Worm (Caenorhabditis elegans) whole organism, L2 larva: ENCODE measurements around the gene srlf-30.

ENCODE experiments used
- R02D3.7 ChIP-seq: fragments of 150-350 bp; optimal IDR thresholded peaks from 2 replicates; lab custom pipeline; 2014; ENCODE audit warnings: missing biosample characterization, missing genetic modification characterization
- Y55F3AM.14 ChIP-seq: fragments of 200-800 bp; sonication (Bioruptor generic); optimal IDR thresholded peaks from 2 replicates; lab custom pipeline; 2018; ENCODE audit warnings: mild to moderate bottlenecking, missing genetic modification characterization, missing compliant biosample characterization
- ZK546.5 ChIP-seq: sonication (generic microtip); optimal IDR thresholded peaks from 2 replicates; lab custom pipeline; 2017; ENCODE audit warnings: missing biosample characterization, missing genetic modification characterization
- alr-1 ChIP-seq: fragments of 150-350 bp; optimal IDR thresholded peaks from 2 replicates; lab custom pipeline; 2014; ENCODE audit warnings: missing biosample characterization, missing genetic modification characterization
- aly-2 ChIP-seq: fragments of 150-350 bp; optimal IDR thresholded peaks from 2 replicates; lab custom pipeline; 2014; ENCODE audit warnings: missing biosample characterization, missing genetic modification characterization
- ama-1 ChIP-seq: fragments of 150-350 bp; optimal IDR thresholded peaks from 2 replicates; lab custom pipeline; 2018; ENCODE audit warnings: inconsistent platforms
- blmp-1 ChIP-seq: sonication (generic microtip); optimal IDR thresholded peaks from 2 replicates; lab custom pipeline; 2017; ENCODE audit warnings: missing genetic modification characterization, mild to moderate bottlenecking, missing compliant biosample characterization, antibody characterized with exemption, moderate library complexity; ENCODE audit not compliant: insufficient read depth
- crh-2 ChIP-seq: sonication (generic microtip); optimal IDR thresholded peaks from 2 replicates; lab custom pipeline; 2017; ENCODE audit warnings: missing biosample characterization, missing genetic modification characterization
- egl-27 ChIP-seq: sonication (generic microtip); optimal IDR thresholded peaks from 3 replicates; lab custom pipeline; 2017; ENCODE audit warnings: missing biosample characterization, missing genetic modification reagents, missing genetic modification characterization
- elt-1 ChIP-seq: fragments of 150-350 bp; optimal IDR thresholded peaks from 2 replicates; lab custom pipeline; 2014; ENCODE audit warnings: missing biosample characterization, missing genetic modification characterization
- elt-3 ChIP-seq: sonication (generic microtip); optimal IDR thresholded peaks from 2 replicates; lab custom pipeline; 2017; ENCODE audit warnings: missing biosample characterization, missing genetic modification characterization
- gmeb-1 ChIP-seq: fragments of 150-350 bp; optimal IDR thresholded peaks from 2 replicates; lab custom pipeline; 2014; ENCODE audit warnings: missing biosample characterization, missing genetic modification characterization
- lin-11 ChIP-seq: fragments of 150-350 bp; sonication (generic microtip); optimal IDR thresholded peaks from 2 replicates; lab custom pipeline; 2014; ENCODE audit warnings: missing biosample characterization, missing genetic modification characterization, inconsistent platforms, mixed read lengths
- lin-13 ChIP-seq: fragments of 150-350 bp; optimal IDR thresholded peaks from 2 replicates; lab custom pipeline; 2014; ENCODE audit warnings: missing biosample characterization, missing genetic modification reagents, missing genetic modification characterization
- lsy-2 ChIP-seq, 2 experiments: fragments of 150-350 bp in 1 of 2; sonication (generic microtip) in 1 of 2; optimal IDR thresholded peaks; 2 replicates each; lab custom pipeline; 2014 to 2017; ENCODE audit warnings: missing biosample characterization in 2 of 2, missing genetic modification characterization in 2 of 2
- mbf-1 ChIP-seq: sonication (generic microtip); optimal IDR thresholded peaks from 2 replicates; lab custom pipeline; 2017; ENCODE audit warnings: missing biosample characterization, missing genetic modification characterization
- mdl-1 ChIP-seq, 2 experiments: fragments of 150-350 bp in 1 of 2; sonication (generic microtip) in 1 of 2; optimal IDR thresholded peaks; 2 replicates each; lab custom pipeline; 2017; ENCODE audit warnings: missing biosample characterization in 2 of 2, missing genetic modification characterization in 2 of 2
- nhr-11 ChIP-seq: fragments of 150-350 bp; optimal IDR thresholded peaks from 2 replicates; lab custom pipeline; 2014; ENCODE audit warnings: missing biosample characterization, missing genetic modification characterization
- nhr-129 ChIP-seq: fragments of 150-350 bp; optimal IDR thresholded peaks from 2 replicates; lab custom pipeline; 2014; ENCODE audit warnings: missing biosample characterization, missing genetic modification characterization
- nhr-21 ChIP-seq: fragments of 150-350 bp; optimal IDR thresholded peaks from 2 replicates; lab custom pipeline; 2014; ENCODE audit warnings: missing biosample characterization, missing genetic modification characterization
- nhr-23 ChIP-seq: fragments of 150-350 bp; optimal IDR thresholded peaks from 2 replicates; lab custom pipeline; 2014; ENCODE audit warnings: missing biosample characterization, missing genetic modification reagents, missing genetic modification characterization
- nhr-237 ChIP-seq: fragments of 150-350 bp; optimal IDR thresholded peaks from 2 replicates; lab custom pipeline; 2014; ENCODE audit warnings: missing biosample characterization, missing genetic modification characterization
- nhr-25 ChIP-seq: fragments of 150-350 bp; sonication (generic microtip); optimal IDR thresholded peaks from 3 replicates; lab custom pipeline; 2014; ENCODE audit warnings: missing biosample characterization, missing genetic modification characterization
- nhr-77 ChIP-seq: fragments of 150-350 bp; optimal IDR thresholded peaks from 2 replicates; lab custom pipeline; 2014; ENCODE audit warnings: missing biosample characterization, missing genetic modification characterization
- peb-1 ChIP-seq: fragments of 150-350 bp; optimal IDR thresholded peaks from 2 replicates; lab custom pipeline; 2014; ENCODE audit warnings: missing biosample characterization, missing genetic modification characterization
- sem-4 ChIP-seq: fragments of 150-350 bp; optimal IDR thresholded peaks from 2 replicates; lab custom pipeline; 2014; ENCODE audit warnings: missing biosample characterization, missing genetic modification reagents, missing genetic modification characterization
- skn-1 ChIP-seq: sonication (generic microtip); optimal IDR thresholded peaks from 2 replicates; lab custom pipeline; 2017; ENCODE audit warnings: missing biosample characterization, missing genetic modification characterization
- sma-3 ChIP-seq: sonication (generic microtip); optimal IDR thresholded peaks from 2 replicates; lab custom pipeline; 2016; ENCODE audit warnings: missing genetic modification reagents, missing genetic modification characterization, missing compliant biosample characterization
- unc-39 ChIP-seq: fragments of 150-350 bp; optimal IDR thresholded peaks from 2 replicates; lab custom pipeline; 2014; ENCODE audit warnings: missing biosample characterization, missing genetic modification characterization
- unc-55 ChIP-seq: fragments of 150-350 bp; sonication (generic microtip); optimal IDR thresholded peaks from 3 replicates; lab custom pipeline; 2014; ENCODE audit warnings: missing biosample characterization, missing genetic modification reagents, missing genetic modification characterization
- zag-1 ChIP-seq: fragments of 150-350 bp; optimal IDR thresholded peaks from 2 replicates; lab custom pipeline; 2014; ENCODE audit warnings: missing biosample characterization, missing genetic modification characterization
- ztf-4 ChIP-seq: fragments of 150-350 bp; optimal IDR thresholded peaks from 2 replicates; lab custom pipeline; 2014; ENCODE audit warnings: missing biosample characterization, missing genetic modification characterization

Gene srlf-30

ce11 chrIV:10889820-10890462 is 10.2 kb upstream of the srlf-30 start, which contains the start of gene F13E9.15:
Gene F13E9.15 (minus strand): TSS chrIV:10889870.
- no peak for TF ChIP-seq ama-1 (lab: Kevin White, UChicago)
- TF ChIP-seq nhr-129 (tag; lab: Kevin White, UChicago): no peak

ce11 chrIV:10891993-10892392 is 8.2 kb upstream of the srlf-30 start, which contains the start of gene srlf-12:
Gene srlf-12 (minus strand): TSS chrIV:10892093.
- no peak for TF ChIP-seq blmp-1

ce11 chrIV:10894255-10894654 is 5.9 kb upstream of the srlf-30 start, which contains the start of gene srlf-14:
Gene srlf-14 (minus strand): TSS chrIV:10894355.
- no peak for TF ChIP-seq nhr-237 (tag; lab: Kevin White, UChicago)
- TF ChIP-seq lin-13 (GFP tag; lab: Kevin White, UChicago): no peak
- TF ChIP-seq nhr-23 (tag; lab: Kevin White, UChicago): no peak

- TF ChIP-seq crh-2 (tag; lab: Kevin White, UChicago) (no peak), mdl-1 (tag; optimal IDR thresholded peaks at IDR 0.05; lab: Kevin White, UChicago) (no peak), lsy-2 (tag; optimal IDR thresholded peaks at IDR 0.05; lab: Kevin White, UChicago) (no peak), ztf-4 (tag; lab: Kevin White, UChicago) (no peak), blmp-1 (no peak), elt-3 (tag; lab: Kevin White, UChicago) (no peak), nhr-77 (tag; lab: Kevin White, UChicago) (no peak), aly-2 (no peak), sma-3 (GFP tag; lab: Kevin White, UChicago) (no peak), skn-1 (no peak), zag-1 (tag; lab: Kevin White, UChicago) (no peak), nhr-21 (tag; lab: Kevin White, UChicago) (no peak), mbf-1 (no peak), gmeb-1 (tag; lab: Kevin White, UChicago) (no peak), sem-4 (tag; lab: Kevin White, UChicago) (no peak), nhr-23 (tag; lab: Kevin White, UChicago) (no peak), elt-1 (tag; lab: Kevin White, UChicago) (no peak), nhr-11 (tag; lab: Kevin White, UChicago) (no peak), egl-27 (tag; lab: Kevin White, UChicago) (no peak), nhr-25 (tag; lab: Kevin White, UChicago) (no peak)
- TF ChIP-seq, all 48 proteins: peak for 0
These were observed 3.7 kb upstream of the srlf-30 start, which contains the start of gene srlf-13 for ce11 chrIV:10896512-10896911. Gene srlf-13 (minus strand): TSS chrIV:10896612.

ce11 chrIV:10898160-10898559 is 2.0 kb upstream of the srlf-30 start:
- TF ChIP-seq ZK546.5 (tag; lab: Kevin White, UChicago) (no peak), zag-1 (tag; lab: Kevin White, UChicago) (no peak), peb-1 (tag; lab: Kevin White, UChicago) (no peak), R02D3.7 (no peak), Y55F3AM.14 (no peak), gmeb-1 (tag; lab: Kevin White, UChicago) (no peak), sem-4 (tag; lab: Kevin White, UChicago) (no peak), unc-39 (no peak), elt-3 (tag; lab: Kevin White, UChicago) (no peak), aly-2 (no peak), ama-1 (lab: Kevin White, UChicago) (no peak), nhr-21 (tag; lab: Kevin White, UChicago) (no peak), alr-1 (no peak), unc-55 (GFP tag; lab: Kevin White, UChicago) (no peak), sma-3 (GFP tag; lab: Kevin White, UChicago) (no peak), nhr-11 (tag; lab: Kevin White, UChicago) (no peak)

ce11 chrIV:10899091-10899490 is 1.1 kb upstream of the srlf-30 start, which contains the start of the genes F13E9.9 and F13E9.19:
Gene F13E9.9 (minus strand): TSS chrIV:10899191.
Gene F13E9.19 (plus strand): TSS chrIV:10899406.
- TF ChIP-seq lin-11 (tag; lab: Kevin White, UChicago) (no peak), Y55F3AM.14 (no peak)
